Comparison of ENCODE assay signal across 5 fruit fly cellular contexts in genomic region chr3L:15587445-15588381, dm6.
TF ChIP-seq lines count a peak whose summit lies in the region.

TSS of gene CG7656 (minus strand) at chr3L:15588175.

- TF ChIP-seq CTCF in whole organism, embryonic (GFP tag; optimal IDR thresholded peaks at IDR 0.05; lab: Kevin White, UChicago) = no peak

TF ChIP-seq in whole organism, adult, 20 proteins besides CTCF, POLR2A, EP300 and RAD21 (continues in another document):
- TF ChIP-seq CG14711 (tag; optimal IDR thresholded peaks at IDR 0.05; lab: Kevin White, UChicago) (peak; percentile 43), CG1620 (GFP tag; optimal IDR thresholded peaks at IDR 0.05; lab: Kevin White, UChicago) (peak; percentile 72), cnc (optimal IDR thresholded peaks at IDR 0.05; lab: Kevin White, UChicago) (no peak), bab1 (GFP tag; optimal IDR thresholded peaks at IDR 0.05; lab: Kevin White, UChicago) (peak; percentile 53), pad (GFP tag; optimal IDR thresholded peaks at IDR 0.05; lab: Kevin White, UChicago) (no peak), tj (GFP tag; optimal IDR thresholded peaks at IDR 0.05; lab: Kevin White, UChicago) (peak; percentile 35), Hr96 (GFP tag; optimal IDR thresholded peaks at IDR 0.05; lab: Kevin White, UChicago) (no peak), cic (GFP tag; optimal IDR thresholded peaks at IDR 0.05; lab: Kevin White, UChicago) (peak; percentile 61), CG11617 (GFP tag; optimal IDR thresholded peaks at IDR 0.05; lab: Kevin White, UChicago) (peak; percentile 17), Clk (GFP tag; optimal IDR thresholded peaks at IDR 0.05; lab: Kevin White, UChicago) (no peak), Crg-1 (GFP tag; optimal IDR thresholded peaks at IDR 0.05; lab: Kevin White, UChicago) (peak; percentile 41), CG7101 (tag; optimal IDR thresholded peaks at IDR 0.05; lab: Kevin White, UChicago) (peak; percentile 41), CG12768 (GFP tag; optimal IDR thresholded peaks at IDR 0.05; lab: Kevin White, UChicago) (peak; percentile 5), CG7045 (GFP tag; optimal IDR thresholded peaks at IDR 0.05; lab: Kevin White, UChicago) (no peak), Mnt (GFP tag; optimal IDR thresholded peaks at IDR 0.05; lab: Kevin White, UChicago) (peak; percentile 68), kay (GFP tag; lab: Kevin White, UChicago; ENCODE audit: borderline replicate concordance) (no peak), ovo (GFP tag; optimal IDR thresholded peaks at IDR 0.05; lab: Kevin White, UChicago) (no peak), CG5204 (GFP tag; optimal IDR thresholded peaks at IDR 0.05; lab: Kevin White, UChicago) (no peak)

TF ChIP-seq in whole organism, embryonic, 481 proteins besides CTCF, POLR2A, EP300 and RAD21 (continues in another document):
- TF ChIP-seq org-1 (GFP tag; optimal IDR thresholded peaks at IDR 0.05; lab: Kevin White, UChicago) (no peak), Nf-YA (GFP tag; IDR thresholded peaks at IDR 0.05; lab: Robert Waterston, UW) (peak; percentile 62), onecut (GFP tag; IDR thresholded peaks at IDR 0.05; lab: Robert Waterston, UW) (peak; percentile 11; the same call in 1 of the 2 replicates), gce (GFP tag; IDR thresholded peaks at IDR 0.05; lab: Robert Waterston, UW) (peak; percentile 60; the same call in 1 of the 3 replicates), CG13296 (GFP tag; optimal IDR thresholded peaks at IDR 0.05; lab: Kevin White, UChicago) (no peak), CG8765 (GFP tag; IDR thresholded peaks at IDR 0.05; lab: Robert Waterston, UW) (peak; percentile 23; the same call in 1 of the 2 replicates), Mes4 (GFP tag; optimal IDR thresholded peaks at IDR 0.05; lab: Kevin White, UChicago) (peak; percentile 67), CG7556 (GFP tag; optimal IDR thresholded peaks at IDR 0.05; lab: Kevin White, UChicago) (no peak), Hmr (GFP tag; optimal IDR thresholded peaks at IDR 0.05; lab: Kevin White, UChicago) (peak; percentile 58), CG7928 (GFP tag; optimal IDR thresholded peaks at IDR 0.05; lab: Kevin White, UChicago) (peak; percentile 100), CG12236 (GFP tag; optimal IDR thresholded peaks at IDR 0.05; lab: Kevin White, UChicago) (peak; percentile 37), pan (optimal IDR thresholded peaks at IDR 0.05; lab: Kevin White, UChicago) (no peak), pan (GFP tag; optimal IDR thresholded peaks at IDR 0.05 in 1 of 2, IDR thresholded peaks at IDR 0.05 in 1 of 2) (peak in 1 of 2 experiments; percentile 71), CG30403 (GFP tag; optimal IDR thresholded peaks at IDR 0.05; lab: Kevin White, UChicago) (peak; percentile 75), odd (GFP tag; optimal IDR thresholded peaks at IDR 0.05; lab: Kevin White, UChicago) (no peak), HHEX (GFP tag; optimal IDR thresholded peaks at IDR 0.05; lab: Kevin White, UChicago) (no peak), H15 (GFP tag; IDR thresholded peaks at IDR 0.05; lab: Robert Waterston, UW) (peak; percentile 31; the same call in 1 of the 3 replicates), Camta (GFP tag; optimal IDR thresholded peaks at IDR 0.05; lab: Kevin White, UChicago) (peak; percentile 63)

TF ChIP-seq in whole organism, prepupa, 60 proteins besides CTCF, POLR2A, EP300 and RAD21 (continues in another document):
- peak; percentile 78 for TF ChIP-seq CG3919 (GFP tag; optimal IDR thresholded peaks at IDR 0.05; lab: Kevin White, UChicago)
- TF ChIP-seq Sox15 (GFP tag; optimal IDR thresholded peaks at IDR 0.05; lab: Kevin White, UChicago) = peak; percentile 47
- peak; percentile 58 for TF ChIP-seq fkh (GFP tag; optimal IDR thresholded peaks at IDR 0.05; lab: Kevin White, UChicago)
- TF ChIP-seq CG11294 (GFP tag; IDR thresholded peaks at IDR 0.05; lab: Robert Waterston, UW) = peak; percentile 29; the same call in 1 of the 2 replicates
- no peak for TF ChIP-seq CG1621 (tag; optimal IDR thresholded peaks at IDR 0.05; lab: Kevin White, UChicago)
- TF ChIP-seq spab (GFP tag; optimal IDR thresholded peaks at IDR 0.05; lab: Kevin White, UChicago) = no peak
- no peak for TF ChIP-seq CG16779 (tag; optimal IDR thresholded peaks at IDR 0.05; lab: Kevin White, UChicago)
- peak; percentile 27 for TF ChIP-seq CG32006 (GFP tag; optimal IDR thresholded peaks at IDR 0.05; lab: Kevin White, UChicago)
- TF ChIP-seq topi (GFP tag; optimal IDR thresholded peaks at IDR 0.05; lab: Kevin White, UChicago) = peak; percentile 30
- peak; percentile 48 for TF ChIP-seq CG15336 (GFP tag; IDR thresholded peaks at IDR 0.05; lab: Robert Waterston, UW)
- no peak for TF ChIP-seq Sox102F (GFP tag; optimal IDR thresholded peaks at IDR 0.05; lab: Kevin White, UChicago)
- TF ChIP-seq esn (GFP tag; optimal IDR thresholded peaks at IDR 0.05; lab: Kevin White, UChicago) = peak; percentile 68
- no peak for TF ChIP-seq Eip93F (GFP tag; optimal IDR thresholded peaks at IDR 0.05; lab: Kevin White, UChicago)
- no peak for TF ChIP-seq dac (GFP tag; optimal IDR thresholded peaks at IDR 0.05; lab: Kevin White, UChicago)
- TF ChIP-seq Sox14 (GFP tag; optimal IDR thresholded peaks at IDR 0.05; lab: Kevin White, UChicago) = peak; percentile 79
- no peak for TF ChIP-seq CG8632 (GFP tag; optimal IDR thresholded peaks at IDR 0.05; lab: Kevin White, UChicago)
- no peak for TF ChIP-seq CG6276 (GFP tag; optimal IDR thresholded peaks at IDR 0.05; lab: Kevin White, UChicago)
- TF ChIP-seq svp (GFP tag; lab: Kevin White, UChicago) = peak; percentile 91
- no peak for TF ChIP-seq Ets21C (GFP tag; optimal IDR thresholded peaks at IDR 0.05; lab: Kevin White, UChicago)
- peak; percentile 75 for TF ChIP-seq Hr39 (GFP tag; optimal IDR thresholded peaks at IDR 0.05; lab: Kevin White, UChicago)

TF ChIP-seq in whole organism, pupa, 21 proteins besides CTCF, POLR2A, EP300 and RAD21:
- TF ChIP-seq gl (tag; optimal IDR thresholded peaks at IDR 0.05; lab: Kevin White, UChicago) (peak; percentile 10), CG10348 (GFP tag; IDR thresholded peaks at IDR 0.05; lab: Robert Waterston, UW) (no peak), Pif1B (GFP tag; optimal IDR thresholded peaks at IDR 0.05; lab: Kevin White, UChicago) (no peak), CG8159 (tag; optimal IDR thresholded peaks at IDR 0.05; lab: Kevin White, UChicago) (peak; percentile 31), CG17806 (tag; optimal IDR thresholded peaks at IDR 0.05; lab: Kevin White, UChicago) (no peak), CG13204 (GFP tag; optimal IDR thresholded peaks at IDR 0.05; lab: Kevin White, UChicago) (no peak), CG15710 (tag; optimal IDR thresholded peaks at IDR 0.05; lab: Kevin White, UChicago) (peak; percentile 25), Pif1A (GFP tag; optimal IDR thresholded peaks at IDR 0.05; lab: Kevin White, UChicago) (peak; percentile 29), EcR (GFP tag; optimal IDR thresholded peaks at IDR 0.05; lab: Kevin White, UChicago) (peak; percentile 92), Ets98B (GFP tag; IDR thresholded peaks at IDR 0.05; lab: Robert Waterston, UW) (peak; percentile 74), CG32121 (GFP tag; IDR thresholded peaks at IDR 0.05; lab: Robert Waterston, UW) (peak; percentile 46), rn (GFP tag; IDR thresholded peaks at IDR 0.05; lab: Robert Waterston, UW) (0 out of 2 replicates have a peak, but pooled peaks have one; percentile 41), fd96Ca (GFP tag; IDR thresholded peaks at IDR 0.05; lab: Robert Waterston, UW) (peak; percentile 53; the same call in 2 of the 3 replicates), Snoo (tag; optimal IDR thresholded peaks at IDR 0.05; lab: Kevin White, UChicago) (peak; percentile 52), CG34367 (tag; optimal IDR thresholded peaks at IDR 0.05; lab: Kevin White, UChicago) (peak; percentile 15), CG4496 (GFP tag; IDR thresholded peaks at IDR 0.05; lab: Robert Waterston, UW) (peak; percentile 77)

TF ChIP-seq in whole organism, wandering third instar larva, 38 proteins besides CTCF, POLR2A, EP300 and RAD21 (continues in another document):
- TF ChIP-seq psq (GFP tag; optimal IDR thresholded peaks at IDR 0.05; lab: Kevin White, UChicago) (peak; percentile 27), dmrt93B (GFP tag; optimal IDR thresholded peaks at IDR 0.05; lab: Kevin White, UChicago) (no peak), GATAd (GFP tag; optimal IDR thresholded peaks at IDR 0.05; lab: Kevin White, UChicago) (no peak), dsf (GFP tag; optimal IDR thresholded peaks at IDR 0.05; lab: Kevin White, UChicago; ENCODE audit: borderline replicate concordance) (no peak), lola (GFP tag; optimal IDR thresholded peaks at IDR 0.05; lab: Kevin White, UChicago) (no peak), woc (GFP tag; optimal IDR thresholded peaks at IDR 0.05; lab: Kevin White, UChicago) (peak; percentile 92), foxo (GFP tag; optimal IDR thresholded peaks at IDR 0.05; lab: Kevin White, UChicago) (peak in 1 of 2 experiments; percentile 80), usp (GFP tag; optimal IDR thresholded peaks at IDR 0.05; lab: Kevin White, UChicago) (no peak), Abd-B (GFP tag; optimal IDR thresholded peaks at IDR 0.05; lab: Kevin White, UChicago) (no peak), N (GFP tag; optimal IDR thresholded peaks at IDR 0.05; lab: Kevin White, UChicago) (no peak), Vsx2 (GFP tag; optimal IDR thresholded peaks at IDR 0.05; lab: Kevin White, UChicago; ENCODE audit: partially characterized antibody) (no peak), dl (GFP tag; optimal IDR thresholded peaks at IDR 0.05; lab: Kevin White, UChicago; ENCODE audit: insufficient read depth in 1 of 2, partially characterized antibody in 2 of 2) (no peak), br (GFP tag; optimal IDR thresholded peaks at IDR 0.05; lab: Kevin White, UChicago) (peak; percentile 60), Dfd (GFP tag; optimal IDR thresholded peaks at IDR 0.05; lab: Kevin White, UChicago) (no peak), Sp1 (GFP tag; optimal IDR thresholded peaks at IDR 0.05; lab: Kevin White, UChicago) (peak; percentile 51), sage (GFP tag; optimal IDR thresholded peaks at IDR 0.05; lab: Kevin White, UChicago) (no peak), Mio (GFP tag; optimal IDR thresholded peaks at IDR 0.05; lab: Kevin White, UChicago) (no peak), HLH106 (tag; optimal IDR thresholded peaks at IDR 0.05; lab: Kevin White, UChicago) (peak; percentile 33), OdsH (GFP tag; optimal IDR thresholded peaks at IDR 0.05; lab: Kevin White, UChicago) (peak; percentile 48), sv (GFP tag; optimal IDR thresholded peaks at IDR 0.05; lab: Kevin White, UChicago) (peak; percentile 67), Jra (GFP tag; optimal IDR thresholded peaks at IDR 0.05; lab: Kevin White, UChicago) (peak; percentile 5), Hr78 (GFP tag; optimal IDR thresholded peaks at IDR 0.05; lab: Kevin White, UChicago) (no peak), Hnf4 (GFP tag; optimal IDR thresholded peaks at IDR 0.05; lab: Kevin White, UChicago) (peak; percentile 80), Hr83 (GFP tag; optimal IDR thresholded peaks at IDR 0.05; lab: Kevin White, UChicago; ENCODE audit: poor library complexity, severe bottlenecking) (peak; percentile 94), CG32264 (GFP tag; optimal IDR thresholded peaks at IDR 0.05; lab: Kevin White, UChicago) (no peak), pan (optimal IDR thresholded peaks at IDR 0.05; lab: Kevin White, UChicago) (no peak), h (GFP tag; optimal IDR thresholded peaks at IDR 0.05; lab: Kevin White, UChicago) (peak; percentile 51)
